ENCODE assay signal across 5 worm cellular contexts in the genomic region with DNA sequence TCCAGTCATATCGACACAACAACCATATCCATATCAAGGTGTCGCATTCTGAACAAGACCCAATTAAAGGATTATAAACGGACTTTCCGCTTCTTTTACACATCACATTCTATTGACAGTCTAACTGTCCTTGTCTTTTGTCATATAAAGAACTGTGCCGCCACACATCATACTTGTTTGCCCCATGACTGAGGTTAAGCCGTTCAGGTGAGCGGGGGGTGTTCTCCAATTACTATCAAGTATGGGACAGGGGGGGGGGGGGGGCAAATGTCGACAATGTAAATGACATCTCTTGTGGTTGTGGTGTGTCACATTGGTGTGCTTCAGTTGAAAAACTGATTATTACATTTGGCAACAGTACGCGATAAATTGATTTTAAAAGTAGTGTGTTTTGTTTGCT.
A peak's percentile ranks its signal among the peaks of the same experiment; 100 is the strongest.
TF ChIP-seq lines count a peak whose summit lies in the region.

No protein-coding gene starts in this region.

TF ChIP-seq in whole organism, L4 larva, 104 proteins besides CTCF, POLR2A, EP300 and RAD21:
- peak in 1 of 2 experiments; percentile 64 for TF ChIP-seq unc-62 (GFP tag; optimal IDR thresholded peaks at IDR 0.05 in 1 of 2; lab: Kevin White, UChicago)
- TF ChIP-seq unc-62 (tag; optimal IDR thresholded peaks at IDR 0.05; lab: Kevin White, UChicago): no peak
- TF ChIP-seq hlh-30 (tag; optimal IDR thresholded peaks at IDR 0.05; lab: Kevin White, UChicago; ENCODE audit: insufficient read depth): peak; percentile 61
- peak; percentile 28 for TF ChIP-seq F10B5.3 (tag; optimal IDR thresholded peaks at IDR 0.05; lab: Kevin White, UChicago)
- no peak for TF ChIP-seq nhr-48 (tag; optimal IDR thresholded peaks at IDR 0.05; lab: Kevin White, UChicago)
- peak; percentile 26 for TF ChIP-seq hlh-11 (tag; optimal IDR thresholded peaks at IDR 0.05; lab: Kevin White, UChicago)

TF ChIP-seq in whole organism, early embryonic, 17 proteins besides CTCF, POLR2A, EP300 and RAD21:
- TF ChIP-seq B0310.2 (tag; optimal IDR thresholded peaks at IDR 0.05; lab: Kevin White, UChicago) (peak; percentile 41), sea-1 (GFP tag; conservative IDR thresholded peaks at IDR 0.05; lab: Robert Waterston, UW) (no peak)

TF ChIP-seq in whole organism, midembryonic, 9 proteins besides CTCF, POLR2A, EP300 and RAD21:
- TF ChIP-seq tab-1 (GFP tag; IDR thresholded peaks at IDR 0.05; lab: Robert Waterston, UW) (no peak), ztf-29 (GFP tag; IDR thresholded peaks at IDR 0.05; lab: Robert Waterston, UW) (peak; percentile 70)

TF ChIP-seq in whole organism, mixed stage, embryonic, 35 proteins besides CTCF, POLR2A, EP300 and RAD21:
- TF ChIP-seq hlh-1 (tag; optimal IDR thresholded peaks at IDR 0.05; lab: Kevin White, UChicago): no peak
- no peak for TF ChIP-seq pha-4 (tag; optimal IDR thresholded peaks at IDR 0.05; lab: Kevin White, UChicago)
- no peak for TF ChIP-seq nhr-2 (tag; optimal IDR thresholded peaks at IDR 0.05; lab: Kevin White, UChicago)
- peak; percentile 4 for TF ChIP-seq ham-2 (GFP tag; optimal IDR thresholded peaks at IDR 0.05; lab: Kevin White, UChicago)

TF ChIP-seq in whole organism, young adult, 124 proteins besides CTCF, POLR2A, EP300 and RAD21:
- TF ChIP-seq cebp-1 (GFP tag; IDR thresholded peaks at IDR 0.05; lab: Robert Waterston, UW) (no peak), cebp-1 (tag; optimal IDR thresholded peaks at IDR 0.05; lab: Kevin White, UChicago) (peak; percentile 22), gei-17 (GFP tag; optimal IDR thresholded peaks at IDR 0.05; lab: Kevin White, UChicago) (no peak)
